Worm (Caenorhabditis elegans) whole organism, L3 larva: ENCODE measurements around the gene D2085.7.

Source experiments
- R02D3.7 ChIP-seq: fragments of 150-350 bp; optimal IDR thresholded peaks from 2 replicates; lab custom pipeline; 2014; ENCODE audit warnings: missing biosample characterization, missing genetic modification characterization
- ZK546.5 ChIP-seq: sonication (generic microtip); optimal IDR thresholded peaks from 2 replicates; lab custom pipeline; 2017; ENCODE audit warnings: missing biosample characterization, missing genetic modification characterization
- aly-2 ChIP-seq: fragments of 150-350 bp; optimal IDR thresholded peaks from 2 replicates; lab custom pipeline; 2014; ENCODE audit warnings: missing biosample characterization, missing genetic modification characterization
- ama-1 ChIP-seq: fragments of 150-350 bp; optimal IDR thresholded peaks from 2 replicates; lab custom pipeline; 2018
- ceh-16 ChIP-seq: sonication (generic microtip); optimal IDR thresholded peaks from 2 replicates; lab custom pipeline; 2017; ENCODE audit warnings: missing biosample characterization, missing genetic modification characterization
- ceh-28 ChIP-seq: fragments of 150-350 bp; optimal IDR thresholded peaks from 2 replicates; lab custom pipeline; 2014; ENCODE audit warnings: missing biosample characterization, missing genetic modification reagents, missing genetic modification characterization
- ceh-82 ChIP-seq: fragments of 150-350 bp; optimal IDR thresholded peaks from 2 replicates; lab custom pipeline; 2014; ENCODE audit warnings: missing biosample characterization, missing genetic modification characterization
- ceh-9 ChIP-seq: sonication (generic microtip); optimal IDR thresholded peaks from 2 replicates; lab custom pipeline; 2018; ENCODE audit warnings: missing biosample characterization, missing genetic modification characterization
- daf-12 ChIP-seq: fragments of 150-350 bp; optimal IDR thresholded peaks from 2 replicates; lab custom pipeline; 2014; ENCODE audit warnings: missing biosample characterization, missing genetic modification reagents, missing genetic modification characterization
- egl-27 ChIP-seq: sonication (generic microtip); optimal IDR thresholded peaks from 4 replicates; lab custom pipeline; 2017; ENCODE audit warnings: missing biosample characterization, missing genetic modification reagents, missing genetic modification characterization
- egl-5 ChIP-seq: fragments of 150-350 bp; optimal IDR thresholded peaks from 2 replicates; lab custom pipeline; 2017; ENCODE audit warnings: missing biosample characterization, missing genetic modification reagents, missing genetic modification characterization, inconsistent platforms
- elt-1 ChIP-seq: fragments of 150-350 bp; optimal IDR thresholded peaks from 2 replicates; lab custom pipeline; 2014; ENCODE audit warnings: missing biosample characterization, missing genetic modification characterization
- elt-2 ChIP-seq: sonication (generic microtip); optimal IDR thresholded peaks from 2 replicates; lab custom pipeline; 2016; ENCODE audit warnings: missing genetic modification reagents, mild to moderate bottlenecking, missing genetic modification characterization, missing compliant biosample characterization
- elt-3 ChIP-seq, 3 experiments: fragments of 150-350 bp in 1 of 3; sonication (generic microtip) in 2 of 3; optimal IDR thresholded peaks; 2 replicates in 2 of 3; 4 replicates in 1 of 3; lab custom pipeline; 2014 to 2017; ENCODE audit warnings: missing biosample characterization in 3 of 3, missing genetic modification characterization in 3 of 3
- eor-1 ChIP-seq, 2 experiments: fragments of 150-350 bp; optimal IDR thresholded peaks; 2 replicates each; lab custom pipeline; 2014 to 2018; ENCODE audit warnings: missing biosample characterization in 2 of 2, missing genetic modification characterization in 2 of 2
- fkh-10 ChIP-seq: sonication (generic microtip); optimal IDR thresholded peaks from 2 replicates; lab custom pipeline; 2017; ENCODE audit warnings: missing biosample characterization, missing genetic modification reagents, missing genetic modification characterization
- fkh-2 ChIP-seq: fragments of 150-350 bp; optimal IDR thresholded peaks from 2 replicates; lab custom pipeline; 2014; ENCODE audit warnings: missing biosample characterization, missing genetic modification reagents, missing genetic modification characterization
- fos-1 ChIP-seq: fragments of 150-350 bp; optimal IDR thresholded peaks from 2 replicates; lab custom pipeline; 2014; ENCODE audit warnings: missing biosample characterization, missing genetic modification characterization
- hmg-11 ChIP-seq: sonication (generic microtip); optimal IDR thresholded peaks from 2 replicates; lab custom pipeline; 2016; ENCODE audit warnings: missing genetic modification characterization, missing compliant biosample characterization
- jun-1 ChIP-seq: fragments of 150-350 bp; optimal IDR thresholded peaks from 2 replicates; lab custom pipeline; 2014; ENCODE audit warnings: missing biosample characterization, missing genetic modification reagents, missing genetic modification characterization
- lin-15B ChIP-seq: fragments of 150-350 bp; optimal IDR thresholded peaks from 2 replicates; lab custom pipeline; 2014; ENCODE audit warnings: missing biosample characterization, missing genetic modification characterization
- lin-39 ChIP-seq: fragments of 150-350 bp; optimal IDR thresholded peaks from 2 replicates; lab custom pipeline; 2018; ENCODE audit warnings: missing biosample characterization, missing genetic modification reagents, missing genetic modification characterization
- lsy-12 ChIP-seq: sonication (generic microtip); optimal IDR thresholded peaks from 2 replicates; lab custom pipeline; 2016; ENCODE audit warnings: mild to moderate bottlenecking, missing genetic modification characterization, missing compliant biosample characterization
- mdl-1 ChIP-seq: fragments of 150-350 bp; optimal IDR thresholded peaks from 2 replicates; lab custom pipeline; 2014; ENCODE audit warnings: missing biosample characterization, missing genetic modification characterization
- mml-1 ChIP-seq: fragments of 150-350 bp; sonication (generic microtip); optimal IDR thresholded peaks from 3 replicates; lab custom pipeline; 2014; ENCODE audit warnings: missing biosample characterization, missing genetic modification characterization
- nfya-1 ChIP-seq: sonication (generic microtip); optimal IDR thresholded peaks from 2 replicates; lab custom pipeline; 2017; ENCODE audit warnings: missing genetic modification characterization, mild to moderate bottlenecking, missing compliant biosample characterization, antibody characterized with exemption, moderate library complexity; ENCODE audit not compliant: insufficient read depth
- nhr-11 ChIP-seq: fragments of 150-350 bp; optimal IDR thresholded peaks from 2 replicates; lab custom pipeline; 2014; ENCODE audit warnings: missing biosample characterization, missing genetic modification characterization
- nhr-12 ChIP-seq: fragments of 150-350 bp; optimal IDR thresholded peaks from 2 replicates; lab custom pipeline; 2014; ENCODE audit warnings: missing biosample characterization, missing genetic modification characterization
- nhr-23 ChIP-seq: fragments of 150-350 bp; optimal IDR thresholded peaks from 2 replicates; lab custom pipeline; 2014; ENCODE audit warnings: missing biosample characterization, missing genetic modification reagents, missing genetic modification characterization
- nhr-237 ChIP-seq: fragments of 150-350 bp; optimal IDR thresholded peaks from 2 replicates; lab custom pipeline; 2014; ENCODE audit warnings: missing biosample characterization, missing genetic modification characterization
- nhr-25 ChIP-seq: sonication (generic microtip); optimal IDR thresholded peaks from 2 replicates; lab custom pipeline; 2017; ENCODE audit warnings: missing biosample characterization, missing genetic modification characterization
- nhr-28 ChIP-seq: fragments of 150-350 bp; optimal IDR thresholded peaks from 2 replicates; lab custom pipeline; 2014; ENCODE audit warnings: missing biosample characterization, missing genetic modification characterization
- nhr-43 ChIP-seq: sonication (generic microtip); optimal IDR thresholded peaks from 2 replicates; lab custom pipeline; 2016; ENCODE audit warnings: mild to moderate bottlenecking, missing genetic modification characterization, missing compliant biosample characterization; ENCODE audit not compliant: poor library complexity, severe bottlenecking
- nhr-67 ChIP-seq: fragments of 150-350 bp; optimal IDR thresholded peaks from 2 replicates; lab custom pipeline; 2014; ENCODE audit warnings: missing biosample characterization, missing genetic modification characterization
- nhr-76 ChIP-seq: fragments of 150-350 bp; sonication (generic microtip); optimal IDR thresholded peaks from 5 replicates; lab custom pipeline; 2014; ENCODE audit warnings: missing biosample characterization, missing genetic modification characterization
- nhr-77 ChIP-seq: fragments of 150-350 bp; optimal IDR thresholded peaks from 2 replicates; lab custom pipeline; 2014; ENCODE audit warnings: missing biosample characterization, missing genetic modification characterization
- pha-4 ChIP-seq: fragments of 150-350 bp; optimal IDR thresholded peaks from 2 replicates; lab custom pipeline; 2014; ENCODE audit warnings: missing biosample characterization, missing genetic modification reagents, missing genetic modification characterization
- pqm-1 ChIP-seq: fragments of 150-350 bp; optimal IDR thresholded peaks from 2 replicates; lab custom pipeline; 2017; ENCODE audit warnings: missing biosample characterization, missing genetic modification characterization, inconsistent platforms
- sea-2 ChIP-seq: fragments of 150-350 bp; sonication (generic microtip); optimal IDR thresholded peaks from 4 replicates; lab custom pipeline; 2014; ENCODE audit warnings: missing biosample characterization, missing genetic modification reagents, missing genetic modification characterization
- skn-1 ChIP-seq: fragments of 150-350 bp; optimal IDR thresholded peaks from 2 replicates; lab custom pipeline; 2014; ENCODE audit warnings: missing biosample characterization, missing genetic modification characterization
- snpc-4 ChIP-seq: fragments of 150-350 bp; optimal IDR thresholded peaks from 2 replicates; lab custom pipeline; 2014; ENCODE audit warnings: missing biosample characterization, missing genetic modification characterization
- tbx-2 ChIP-seq: sonication (generic microtip); optimal IDR thresholded peaks from 2 replicates; lab custom pipeline; 2016; ENCODE audit warnings: mild to moderate bottlenecking, missing genetic modification characterization, missing compliant biosample characterization
- unc-39 ChIP-seq: sonication (generic microtip); optimal IDR thresholded peaks from 4 replicates; lab custom pipeline; 2017; ENCODE audit warnings: missing biosample characterization, missing genetic modification characterization
- unc-62 ChIP-seq: fragments of 150-350 bp; sonication (generic microtip); optimal IDR thresholded peaks from 4 replicates; lab custom pipeline; 2014; ENCODE audit warnings: missing biosample characterization, missing genetic modification reagents, missing genetic modification characterization
- zag-1 ChIP-seq: fragments of 150-350 bp; optimal IDR thresholded peaks from 2 replicates; lab custom pipeline; 2014; ENCODE audit warnings: missing biosample characterization, missing genetic modification characterization
- ztf-11 ChIP-seq: fragments of 150-350 bp; optimal IDR thresholded peaks from 2 replicates; lab custom pipeline; 2014; ENCODE audit warnings: missing biosample characterization, missing genetic modification characterization
- ztf-4 ChIP-seq: fragments of 150-350 bp; optimal IDR thresholded peaks from 2 replicates; lab custom pipeline; 2014; ENCODE audit warnings: missing biosample characterization, missing genetic modification characterization

The D2085.7 gene

ce11 chrII:8602337-8602944, 38.7 kb upstream of the D2085.7 start, which contains the start of the genes cpf-1 and rpl-26:
TSS of gene cpf-1 (minus strand) at chrII:8602440.
TSS of gene rpl-26 (plus strand) at chrII:8602785.
- TF ChIP-seq daf-12 (no peak), eor-1 (tag; optimal IDR thresholded peaks at IDR 0.05; lab: Kevin White, UChicago) (no peak), fkh-10 (no peak), nhr-67 (no peak), R02D3.7 (tag; lab: Kevin White, UChicago) (no peak), egl-27 (no peak), elt-2 (tag; lab: Kevin White, UChicago) (peak; percentile 35), lin-39 (peak; percentile 74), hmg-11 (tag; lab: Kevin White, UChicago) (no peak), unc-62 (GFP tag; lab: Kevin White, UChicago) (no peak), ama-1 (lab: Kevin White, UChicago) (no peak), fos-1 (tag; lab: Kevin White, UChicago) (no peak), ceh-9 (tag; lab: Kevin White, UChicago) (no peak), nhr-12 (tag; lab: Kevin White, UChicago) (no peak), aly-2 (tag; lab: Kevin White, UChicago) (no peak), mml-1 (tag; lab: Kevin White, UChicago) (no peak), pha-4 (tag; lab: Kevin White, UChicago) (no peak), skn-1 (tag; lab: Kevin White, UChicago) (no peak), elt-3 (tag; optimal IDR thresholded peaks at IDR 0.05; lab: Kevin White, UChicago) (no peak), ceh-82 (no peak), elt-1 (no peak), nhr-237 (no peak), nfya-1 (peak; percentile 81), sea-2 (GFP tag; lab: Kevin White, UChicago) (no peak), lin-15B (peak; percentile 76), pqm-1 (tag; lab: Kevin White, UChicago) (no peak), snpc-4 (peak; percentile 90), nhr-77 (no peak), nhr-28 (no peak), ztf-11 (tag; lab: Kevin White, UChicago) (no peak), tbx-2 (tag; lab: Kevin White, UChicago) (no peak), nhr-43 (tag; lab: Kevin White, UChicago) (no peak), egl-5 (tag; lab: Kevin White, UChicago) (peak; percentile 62), ceh-28 (tag; lab: Kevin White, UChicago) (no peak), ztf-4 (tag; lab: Kevin White, UChicago) (no peak), ceh-16 (tag; lab: Kevin White, UChicago) (no peak), ZK546.5 (tag; lab: Kevin White, UChicago) (no peak), nhr-76 (no peak), jun-1 (tag; lab: Kevin White, UChicago) (peak; percentile 42), nhr-23 (tag; lab: Kevin White, UChicago) (peak; percentile 69), nhr-11 (tag; lab: Kevin White, UChicago) (no peak), nhr-25 (tag; lab: Kevin White, UChicago) (peak; percentile 28), lsy-12 (tag; lab: Kevin White, UChicago) (no peak), unc-39 (tag; lab: Kevin White, UChicago) (no peak), mdl-1 (tag; lab: Kevin White, UChicago) (no peak), fkh-2 (no peak), zag-1 (tag; lab: Kevin White, UChicago) (no peak)
